Worm (Caenorhabditis elegans): Measurements from ENCODE around the gene Y49E10.30.
A peak's percentile ranks its signal among the peaks of the same experiment; 100 is the strongest.

Gene Y49E10.30

ce11 chrIII:12399709-12400108 is 13.0 kb downstream of the Y49E10.30 start:
- no peak for TF ChIP-seq saeg-2 (GFP tag; IDR thresholded peaks at IDR 0.05)
- TF ChIP-seq tra-1 (GFP tag; IDR thresholded peaks at IDR 0.05): 0 out of 2 replicates have a peak, but pooled peaks have one; percentile 22
- TF ChIP-seq dmd-8 (GFP tag; IDR thresholded peaks at IDR 0.05): 0 out of 2 replicates have a peak, but pooled peaks have one; percentile 50
- TF ChIP-seq dmd-9 (GFP tag; IDR thresholded peaks at IDR 0.05): peak; percentile 51; the same call in 1 of the 2 replicates
- no peak for TF ChIP-seq ces-1 (GFP tag; optimal IDR thresholded peaks at IDR 0.05)
- no peak for TF ChIP-seq nhr-102 (tag; optimal IDR thresholded peaks at IDR 0.05)
- 0 out of 2 replicates have a peak, but pooled peaks have one; percentile 7 for TF ChIP-seq nhr-42 (GFP tag; IDR thresholded peaks at IDR 0.05)
- peak; percentile 39 for TF ChIP-seq mxl-3 (GFP tag; optimal IDR thresholded peaks at IDR 0.05)
- TF ChIP-seq mdl-1 (tag; optimal IDR thresholded peaks at IDR 0.05): no peak
- peak; percentile 59 for TF ChIP-seq vab-7 (GFP tag; IDR thresholded peaks at IDR 0.05)
- TF ChIP-seq ceh-44 (GFP tag; IDR thresholded peaks at IDR 0.05): no peak
- no peak for TF ChIP-seq lir-3 (tag; optimal IDR thresholded peaks at IDR 0.05)
- no peak for TF ChIP-seq nhr-6 (tag; optimal IDR thresholded peaks at IDR 0.05)
- peak in 1 of 2 experiments; percentile 62 for TF ChIP-seq unc-62 (GFP tag; optimal IDR thresholded peaks at IDR 0.05 in 1 of 2)
- TF ChIP-seq unc-62 (tag; optimal IDR thresholded peaks at IDR 0.05): no peak
- TF ChIP-seq mdt-29 (GFP tag; IDR thresholded peaks at IDR 0.05): 0 out of 2 replicates have a peak, but pooled peaks have one; percentile 21
- TF ChIP-seq T20F7.1 (GFP tag; optimal IDR thresholded peaks at IDR 0.05): no peak
- TF ChIP-seq ceh-20 (GFP tag; IDR thresholded peaks at IDR 0.05): no peak
- no peak for TF ChIP-seq F10B5.3 (tag; optimal IDR thresholded peaks at IDR 0.05)
- TF ChIP-seq lin-13 (GFP tag; optimal IDR thresholded peaks at IDR 0.05): no peak
- peak; percentile 68 for TF ChIP-seq hmg-1.1 (GFP tag; IDR thresholded peaks at IDR 0.05)
- no peak for TF ChIP-seq F37D6.2 (tag; optimal IDR thresholded peaks at IDR 0.05)
- TF ChIP-seq F26F4.8 (GFP tag; conservative IDR thresholded peaks at IDR 0.05): peak; percentile 63; the same call in 1 of the 2 replicates
- TF ChIP-seq php-3 (GFP tag; IDR thresholded peaks at IDR 0.05): no peak
- TF ChIP-seq lin-38 (GFP tag; IDR thresholded peaks at IDR 0.05): peak; percentile 72
- peak; percentile 43; the same call in 1 of the 2 replicates for TF ChIP-seq madf-9 (GFP tag; conservative IDR thresholded peaks at IDR 0.05)
- peak; percentile 53 for TF ChIP-seq T26A8.4 (GFP tag; IDR thresholded peaks at IDR 0.05)
- TF ChIP-seq mxl-2 (GFP tag; conservative IDR thresholded peaks at IDR 0.05): no peak
- TF ChIP-seq ZK546.5 (tag; optimal IDR thresholded peaks at IDR 0.05): no peak
- no peak for TF ChIP-seq gei-8 (GFP tag; optimal IDR thresholded peaks at IDR 0.05)
- TF ChIP-seq ceh-32 (tag; optimal IDR thresholded peaks at IDR 0.05; ENCODE audit: poor library complexity): no peak
- peak; percentile 61; the same call in 1 of the 2 replicates for TF ChIP-seq pha-4 (GFP tag; IDR thresholded peaks at IDR 0.05)
- TF ChIP-seq pha-4 (tag; optimal IDR thresholded peaks at IDR 0.05): no peak
- TF ChIP-seq tag-97 (GFP tag; IDR thresholded peaks at IDR 0.05): no peak
- TF ChIP-seq hlh-30 (tag; optimal IDR thresholded peaks at IDR 0.05; ENCODE audit: insufficient read depth): peak; percentile 4
- peak; percentile 25; the same call in 1 of the 2 replicates for TF ChIP-seq dmd-6 (GFP tag; IDR thresholded peaks at IDR 0.05)
- peak; percentile 7 for TF ChIP-seq zfp-2 (tag; optimal IDR thresholded peaks at IDR 0.05)
- TF ChIP-seq snpc-4 (tag; optimal IDR thresholded peaks at IDR 0.05): no peak
- TF ChIP-seq nhr-10 (tag; optimal IDR thresholded peaks at IDR 0.05): no peak
- no peak for TF ChIP-seq ZK337.2 (GFP tag; IDR thresholded peaks at IDR 0.05)
- peak; percentile 49; the same call in 1 of the 2 replicates for TF ChIP-seq Y48G9A.11 (GFP tag; IDR thresholded peaks at IDR 0.05)
- TF ChIP-seq duxl-1 (tag; optimal IDR thresholded peaks at IDR 0.05; ENCODE audit: poor library complexity): no peak
- no peak for TF ChIP-seq aly-2 (tag; optimal IDR thresholded peaks at IDR 0.05)
- peak; percentile 59; the same call in 1 of the 2 replicates for TF ChIP-seq arid-1 (GFP tag; conservative IDR thresholded peaks at IDR 0.05)
- TF ChIP-seq daf-19 (GFP tag; conservative IDR thresholded peaks at IDR 0.05): no peak
- TF ChIP-seq dpl-1 (GFP tag; optimal IDR thresholded peaks at IDR 0.05): no peak
- TF ChIP-seq nhr-25 (tag; optimal IDR thresholded peaks at IDR 0.05; ENCODE audit: borderline replicate concordance, insufficient read depth): no peak
- no peak for TF ChIP-seq ceh-82 (tag; optimal IDR thresholded peaks at IDR 0.05)
- TF ChIP-seq R02D3.7 (tag; optimal IDR thresholded peaks at IDR 0.05): no peak
- TF ChIP-seq snpc-1.2 (GFP tag; IDR thresholded peaks at IDR 0.05): peak; percentile 37; the same call in 1 of the 2 replicates

Measured in whole organism, L4 larva.